Fruit fly (Drosophila melanogaster) whole organism, embryonic: ENCODE data around the gene CG42259.

Experiments used
- Bgb ChIP-seq: fragments of 200-800 bp; sonication (Bioruptor generic); IDR thresholded peaks from 2 replicates; pipeline ENCODE4 v1.3.6; 2022; ENCODE audit warnings: missing biosample characterization, missing genetic modification characterization; ENCODE audit not compliant: partially characterized antibody
- CG10274 ChIP-seq: fragments of 200-800 bp; sonication (Bioruptor generic); optimal IDR thresholded peaks from 3 replicates; lab custom pipeline; 2017; ENCODE audit warnings: missing biosample characterization, mild to moderate bottlenecking, missing genetic modification characterization
- CG10654 ChIP-seq: fragments of 200-800 bp; sonication (Bioruptor generic); optimal IDR thresholded peaks from 2 replicates; lab custom pipeline; 2016; ENCODE audit warnings: missing biosample characterization, missing genetic modification characterization
- CG10959 ChIP-seq: fragments of 200-800 bp; sonication (Bioruptor generic); IDR thresholded peaks from 2 replicates; pipeline ENCODE4 v1.3.6; 2022; ENCODE audit warnings: missing biosample characterization, missing genetic modification characterization
- CG10979 ChIP-seq: fragments of 200-800 bp; sonication (Bioruptor generic); optimal IDR thresholded peaks from 2 replicates; lab custom pipeline; 2018; ENCODE audit warnings: missing biosample characterization, mild to moderate bottlenecking, missing genetic modification characterization, moderate library complexity
- CG11456 ChIP-seq: fragments of 200-800 bp; sonication (Bioruptor generic); IDR thresholded peaks from 3 replicates; pipeline ENCODE4 v1.3.6; 2022; ENCODE audit warnings: missing biosample characterization, missing genetic modification characterization
- CG12236 ChIP-seq: fragments of 200-800 bp; sonication (Bioruptor generic); optimal IDR thresholded peaks from 2 replicates; lab custom pipeline; 2016; ENCODE audit warnings: missing biosample characterization, missing genetic modification characterization
- CG14050 ChIP-seq: fragments of 200-800 bp; sonication (Bioruptor generic); IDR thresholded peaks from 3 replicates; pipeline ENCODE4 v1.3.6; 2022; ENCODE audit warnings: missing biosample characterization, missing genetic modification characterization
- CG14710 ChIP-seq: fragments of 200-800 bp; sonication (Bioruptor generic); optimal IDR thresholded peaks from 3 replicates; lab custom pipeline; 2019; ENCODE audit warnings: missing biosample characterization, mild to moderate bottlenecking, missing genetic modification characterization, moderate library complexity
- CG18599 ChIP-seq: fragments of 200-800 bp; sonication (Bioruptor generic); optimal IDR thresholded peaks from 3 replicates; lab custom pipeline; 2017; ENCODE audit warnings: missing biosample characterization, missing genetic modification characterization, mild to moderate bottlenecking, moderate library complexity, missing genetic modification reagents
- CG2889 ChIP-seq: fragments of 200-800 bp; sonication (Bioruptor generic); IDR thresholded peaks from 3 replicates; pipeline ENCODE4 v1.3.6; 2022; ENCODE audit warnings: missing biosample characterization, missing genetic modification characterization
- CG30403 ChIP-seq: fragments of 200-800 bp; sonication (Bioruptor generic); optimal IDR thresholded peaks from 3 replicates; lab custom pipeline; 2016; ENCODE audit warnings: missing biosample characterization, missing genetic modification characterization
- CG3065 ChIP-seq: fragments of 200-800 bp; sonication (Bioruptor generic); optimal IDR thresholded peaks from 2 replicates; lab custom pipeline; 2016; ENCODE audit warnings: missing biosample characterization, missing genetic modification characterization
- CG32772 ChIP-seq: fragments of 200-800 bp; sonication (Bioruptor generic); IDR thresholded peaks from 2 replicates; pipeline ENCODE4 v1.3.6; 2022; ENCODE audit warnings: missing biosample characterization, missing genetic modification characterization
- CG3407 ChIP-seq: fragments of 200-800 bp; sonication (Bioruptor generic); optimal IDR thresholded peaks from 2 replicates; lab custom pipeline; 2018; ENCODE audit warnings: missing biosample characterization, mild to moderate bottlenecking, missing genetic modification characterization
- CG4328 ChIP-seq: fragments of 200-800 bp; sonication (Bioruptor generic); optimal IDR thresholded peaks from 3 replicates; lab custom pipeline; 2017; ENCODE audit warnings: missing biosample characterization, missing genetic modification reagents, missing genetic modification characterization
- CG4820 ChIP-seq: fragments of 200-800 bp; sonication (Bioruptor generic); optimal IDR thresholded peaks from 3 replicates; lab custom pipeline; 2016; ENCODE audit warnings: missing biosample characterization, missing genetic modification characterization
- CG6654 ChIP-seq: fragments of 200-800 bp; sonication (Bioruptor generic); optimal IDR thresholded peaks from 2 replicates; lab custom pipeline; 2017; ENCODE audit warnings: missing biosample characterization, mild to moderate bottlenecking, missing genetic modification characterization
- CG6765 ChIP-seq: fragments of 200-800 bp; sonication (Bioruptor generic); optimal IDR thresholded peaks from 3 replicates; lab custom pipeline; 2017; ENCODE audit warnings: missing biosample characterization, mild to moderate bottlenecking, missing genetic modification characterization
- CG9876 ChIP-seq: fragments of 200-800 bp; sonication (Bioruptor generic); optimal IDR thresholded peaks from 2 replicates; lab custom pipeline; 2016; ENCODE audit warnings: missing biosample characterization, missing genetic modification characterization
- Dek ChIP-seq: fragments of 200-800 bp; sonication (Bioruptor generic); optimal IDR thresholded peaks from 3 replicates; lab custom pipeline; 2019; ENCODE audit warnings: missing biosample characterization, mild to moderate bottlenecking, missing genetic modification characterization, moderate library complexity
- Dip3 ChIP-seq: fragments of 200-800 bp; sonication (Bioruptor generic); optimal IDR thresholded peaks from 3 replicates; lab custom pipeline; 2016; ENCODE audit warnings: missing biosample characterization, missing genetic modification characterization
- HLH54F ChIP-seq: fragments of 200-800 bp; sonication (Bioruptor generic); optimal IDR thresholded peaks from 3 replicates; lab custom pipeline; 2016; ENCODE audit warnings: missing biosample characterization, missing genetic modification characterization
- Hmr ChIP-seq: fragments of 200-800 bp; sonication (Bioruptor generic); optimal IDR thresholded peaks from 3 replicates; lab custom pipeline; 2017; ENCODE audit warnings: mild to moderate bottlenecking, missing biosample characterization, missing genetic modification reagents, missing genetic modification characterization
- Mes4 ChIP-seq: fragments of 200-800 bp; sonication (Bioruptor generic); optimal IDR thresholded peaks from 2 replicates; lab custom pipeline; 2016; ENCODE audit warnings: missing biosample characterization, missing genetic modification characterization
- Nf-YB ChIP-seq: fragments of 200-800 bp; sonication (Bioruptor generic); optimal IDR thresholded peaks from 3 replicates; lab custom pipeline; 2019; ENCODE audit warnings: missing biosample characterization, mild to moderate bottlenecking, missing genetic modification characterization, moderate library complexity
- Oli ChIP-seq: fragments of 200-800 bp; sonication (Bioruptor generic); optimal IDR thresholded peaks from 2 replicates; lab custom pipeline; 2018; ENCODE audit warnings: missing biosample characterization, mild to moderate bottlenecking, missing genetic modification characterization, moderate library complexity
- Sox102F ChIP-seq: fragments of 200-800 bp; sonication (Bioruptor generic); optimal IDR thresholded peaks from 2 replicates; lab custom pipeline; 2018; ENCODE audit warnings: missing biosample characterization, mild to moderate bottlenecking, missing genetic modification characterization, moderate library complexity
- Taf1 ChIP-seq: fragments of 200-800 bp; sonication (Bioruptor generic); IDR thresholded peaks from 2 replicates; pipeline ENCODE4 v1.3.6; 2022; ENCODE audit warnings: missing biosample characterization, missing genetic modification characterization
- Vsx1 ChIP-seq: fragments of 200-800 bp; sonication (Bioruptor generic); optimal IDR thresholded peaks from 2 replicates; lab custom pipeline; 2017; ENCODE audit warnings: missing biosample characterization, mild to moderate bottlenecking, missing genetic modification characterization, missing genetic modification reagents
- YL-1 ChIP-seq: fragments of 200-800 bp; sonication (Bioruptor generic); optimal IDR thresholded peaks from 3 replicates; lab custom pipeline; 2017; ENCODE audit warnings: missing biosample characterization, mild to moderate bottlenecking, missing genetic modification characterization
- ap ChIP-seq: fragments of 200-800 bp; sonication (Bioruptor generic); IDR thresholded peaks from 2 replicates; pipeline ENCODE4 v1.3.6; 2022; ENCODE audit warnings: missing biosample characterization, missing genetic modification characterization
- ase ChIP-seq: fragments of 200-800 bp; sonication (Bioruptor generic); IDR thresholded peaks from 3 replicates; pipeline ENCODE4 v1.3.6; 2022; ENCODE audit warnings: missing biosample characterization, missing genetic modification characterization
- chinmo ChIP-seq: fragments of 200-800 bp; sonication (Bioruptor generic); IDR thresholded peaks from 4 replicates; pipeline ENCODE4 v1.3.6; 2022; ENCODE audit warnings: missing biosample characterization, missing genetic modification characterization; ENCODE audit not compliant: partially characterized antibody
- ewg ChIP-seq: fragments of 200-800 bp; sonication (Bioruptor generic); optimal IDR thresholded peaks from 3 replicates; lab custom pipeline; 2017; ENCODE audit warnings: mild to moderate bottlenecking, missing biosample characterization, missing genetic modification reagents, missing genetic modification characterization
- grau ChIP-seq: fragments of 200-800 bp; optimal IDR thresholded peaks from 3 replicates; lab custom pipeline; 2019; ENCODE audit warnings: missing biosample characterization, mild to moderate bottlenecking, missing genetic modification characterization, moderate library complexity
- gt ChIP-seq: fragments of 200-800 bp; sonication (Bioruptor generic); IDR thresholded peaks from 2 replicates; pipeline ENCODE4 v1.3.6; 2022; ENCODE audit warnings: missing biosample characterization, missing genetic modification characterization
- h ChIP-seq: fragments of >200 bp; optimal IDR thresholded peaks from 2 replicates; lab custom pipeline; 2017
- ham ChIP-seq: fragments of 200-800 bp; sonication (Bioruptor generic); IDR thresholded peaks from 2 replicates; pipeline ENCODE4 v1.3.6; 2022; ENCODE audit warnings: missing biosample characterization, missing genetic modification characterization
- her ChIP-seq: fragments of 200-800 bp; sonication (Bioruptor generic); optimal IDR thresholded peaks from 2 replicates; lab custom pipeline; 2016; ENCODE audit warnings: missing biosample characterization, missing genetic modification characterization
- inv ChIP-seq: fragments of 200-800 bp; sonication (Bioruptor generic); IDR thresholded peaks from 2 replicates; pipeline ENCODE4 v1.3.6; 2022; ENCODE audit warnings: missing biosample characterization, missing genetic modification characterization; ENCODE audit not compliant: partially characterized antibody
- jumu ChIP-seq: fragments of 200-800 bp; sonication (Bioruptor generic); optimal IDR thresholded peaks from 3 replicates; lab custom pipeline; 2016; ENCODE audit warnings: missing biosample characterization, missing genetic modification characterization
- klu ChIP-seq: fragments of 200-800 bp; sonication (Bioruptor generic); IDR thresholded peaks from 2 replicates; pipeline ENCODE4 v1.3.6; 2022; ENCODE audit warnings: missing biosample characterization, missing genetic modification characterization
- maf-S ChIP-seq: fragments of 200-800 bp; sonication (Bioruptor generic); optimal IDR thresholded peaks from 2 replicates; lab custom pipeline; 2016; ENCODE audit warnings: missing biosample characterization, missing genetic modification characterization
- nmo ChIP-seq: fragments of 200-800 bp; sonication (Bioruptor generic); optimal IDR thresholded peaks from 2 replicates; lab custom pipeline; 2018; ENCODE audit warnings: missing biosample characterization, mild to moderate bottlenecking, missing genetic modification characterization, moderate library complexity
- peb ChIP-seq: fragments of 200-800 bp; sonication (Bioruptor generic); IDR thresholded peaks from 2 replicates; pipeline ENCODE4 v1.3.6; 2022; ENCODE audit warnings: missing biosample characterization, missing genetic modification characterization
- pzg ChIP-seq: fragments of 200-800 bp; sonication (Bioruptor generic); optimal IDR thresholded peaks from 3 replicates; lab custom pipeline; 2018; ENCODE audit warnings: missing biosample characterization, mild to moderate bottlenecking, missing genetic modification characterization, moderate library complexity
- run ChIP-seq: fragments of 200-800 bp; sonication (Bioruptor generic); optimal IDR thresholded peaks from 3 replicates; lab custom pipeline; 2018; ENCODE audit warnings: missing biosample characterization, mild to moderate bottlenecking, missing genetic modification characterization
- slp2 ChIP-seq: fragments of 200-800 bp; sonication (Bioruptor generic); optimal IDR thresholded peaks from 2 replicates; lab custom pipeline; 2016; ENCODE audit warnings: missing biosample characterization, missing genetic modification characterization
- stwl ChIP-seq: fragments of 200-800 bp; sonication (Bioruptor generic); optimal IDR thresholded peaks from 3 replicates; lab custom pipeline; 2018; ENCODE audit warnings: missing biosample characterization, mild to moderate bottlenecking, missing genetic modification characterization, moderate library complexity
- tin ChIP-seq: fragments of 200-800 bp; sonication (Bioruptor generic); optimal IDR thresholded peaks from 3 replicates; lab custom pipeline; 2016; ENCODE audit warnings: missing biosample characterization, missing genetic modification characterization
- tio ChIP-seq: fragments of 200-800 bp; sonication (Bioruptor generic); optimal IDR thresholded peaks from 2 replicates; lab custom pipeline; 2017; ENCODE audit warnings: missing biosample characterization, missing genetic modification characterization, inconsistent platforms
- zf30C ChIP-seq: fragments of 200-800 bp; sonication (Bioruptor generic); optimal IDR thresholded peaks from 3 replicates; lab custom pipeline; 2018; ENCODE audit warnings: missing biosample characterization, mild to moderate bottlenecking, missing genetic modification characterization

The CG42259 gene

dm6 chrX:1030478-1030877 lies 15.5 kb upstream of the CG42259 start, which contains the start of the genes Cdc45 and Rpp21 (continued):
- TF ChIP-seq jumu (GFP tag; lab: Kevin White, UChicago), result no peak
- TF ChIP-seq pzg (GFP tag; lab: Kevin White, UChicago), result peak; percentile 69
- TF ChIP-seq CG18599 (GFP tag; lab: Kevin White, UChicago), result no peak
- TF ChIP-seq CG6654, result no peak
- TF ChIP-seq CG9876 (GFP tag; lab: Kevin White, UChicago), result no peak
- no peak for TF ChIP-seq Mes4 (GFP tag; lab: Kevin White, UChicago)
- TF ChIP-seq nmo, result peak; percentile 38
- TF ChIP-seq CG3065, result no peak
- TF ChIP-seq Vsx1 (GFP tag; lab: Kevin White, UChicago), result no peak
- TF ChIP-seq ewg, result no peak
- no peak for TF ChIP-seq HLH54F (GFP tag; lab: Kevin White, UChicago)
- no peak for TF ChIP-seq maf-S (GFP tag; lab: Kevin White, UChicago)
- TF ChIP-seq CG10979, result no peak
- TF ChIP-seq stwl (tag; lab: Kevin White, UChicago), result peak; percentile 36
- TF ChIP-seq CG10959, result no peak
- no peak for TF ChIP-seq peb (GFP tag; lab: Robert Waterston, UW)
- no peak for TF ChIP-seq h (lab: Kevin White, UChicago)
- TF ChIP-seq Bgb (GFP tag; lab: Robert Waterston, UW), result no peak
- TF ChIP-seq run (tag; lab: Kevin White, UChicago), result no peak
- no peak for TF ChIP-seq CG4328
- TF ChIP-seq CG6765 (GFP tag; lab: Kevin White, UChicago), result no peak
- TF ChIP-seq CG14710 (tag; lab: Kevin White, UChicago), result peak; percentile 39
- TF ChIP-seq Oli (tag; lab: Kevin White, UChicago), result no peak
- TF ChIP-seq CG4820 (GFP tag; lab: Kevin White, UChicago), result no peak
- no peak for TF ChIP-seq Dip3 (GFP tag; lab: Kevin White, UChicago)
- no peak for TF ChIP-seq CG30403
- no peak for TF ChIP-seq Sox102F (GFP tag; lab: Kevin White, UChicago)
- TF ChIP-seq Nf-YB, result peak; percentile 42
- TF ChIP-seq CG10654 (GFP tag; lab: Kevin White, UChicago), result no peak
- TF ChIP-seq inv (GFP tag; lab: Robert Waterston, UW), result no peak
- no peak for TF ChIP-seq Dek (tag; lab: Kevin White, UChicago)
- TF ChIP-seq YL-1 (GFP tag; lab: Kevin White, UChicago), result peak; percentile 53
- no peak for TF ChIP-seq ham (GFP tag; lab: Robert Waterston, UW)
- TF ChIP-seq CG12236 (GFP tag; lab: Kevin White, UChicago), result no peak
- no peak for TF ChIP-seq zf30C (GFP tag; lab: Kevin White, UChicago)
- TF ChIP-seq ap (GFP tag; lab: Robert Waterston, UW), result no peak
- TF ChIP-seq chinmo (GFP tag; lab: Robert Waterston, UW), result no peak
- no peak for TF ChIP-seq gt
- no peak for TF ChIP-seq slp2 (GFP tag; lab: Kevin White, UChicago)
- TF ChIP-seq CG11456 (GFP tag; lab: Robert Waterston, UW), result no peak
- TF ChIP-seq klu, result no peak
- no peak for TF ChIP-seq tio
- no peak for TF ChIP-seq Taf1
- no peak for TF ChIP-seq CG3407 (GFP tag; lab: Kevin White, UChicago)
- no peak for TF ChIP-seq CG14050 (GFP tag; lab: Robert Waterston, UW)
- no peak for TF ChIP-seq CG2889 (GFP tag; lab: Robert Waterston, UW)
- TF ChIP-seq tin, result no peak
- no peak for TF ChIP-seq her (GFP tag; lab: Kevin White, UChicago)
- TF ChIP-seq CG32772 (GFP tag; lab: Robert Waterston, UW), result no peak
- no peak for TF ChIP-seq grau
- TF ChIP-seq CG10274, result no peak
- no peak for TF ChIP-seq ase
- TF ChIP-seq Hmr (GFP tag; lab: Kevin White, UChicago), result no peak
